Fruit fly (Drosophila melanogaster) whole organism, pupa: Measurements from ENCODE around the gene Cyp28c1.

Source experiments
- CG14655 ChIP-seq: fragments of 200-800 bp; sonication (Bioruptor generic); optimal IDR thresholded peaks from 3 replicates; lab custom pipeline; 2017; ENCODE audit warnings: mild to moderate bottlenecking, missing biosample characterization, missing genetic modification reagents, missing genetic modification characterization
- CG15710 ChIP-seq: fragments of 200-800 bp; sonication (Bioruptor generic); optimal IDR thresholded peaks from 2 replicates; lab custom pipeline; 2018; ENCODE audit warnings: missing biosample characterization, mild to moderate bottlenecking, missing genetic modification characterization, moderate library complexity
- CG32121 ChIP-seq: fragments of 200-800 bp; sonication (Bioruptor generic); IDR thresholded peaks from 2 replicates; pipeline ENCODE4 v1.3.6; 2022; ENCODE audit warnings: missing biosample characterization, missing genetic modification characterization
- CG4496 ChIP-seq: fragments of 200-800 bp; sonication (Bioruptor generic); IDR thresholded peaks from 3 replicates; pipeline ENCODE4 v1.3.6; 2022; ENCODE audit warnings: missing biosample characterization, missing genetic modification characterization
- Ets98B ChIP-seq: fragments of 200-800 bp; sonication (Bioruptor generic); IDR thresholded peaks from 2 replicates; pipeline ENCODE4 v1.3.6; 2022; ENCODE audit warnings: missing biosample characterization, missing genetic modification characterization
- Pif1A ChIP-seq: fragments of 200-800 bp; sonication (Bioruptor generic); optimal IDR thresholded peaks from 3 replicates; lab custom pipeline; 2016; ENCODE audit warnings: missing biosample characterization, missing genetic modification characterization
- fd96Ca ChIP-seq: fragments of 200-800 bp; sonication (Bioruptor generic); IDR thresholded peaks from 3 replicates; pipeline ENCODE4 v1.3.6; 2022; ENCODE audit warnings: missing biosample characterization, missing genetic modification characterization

- TF ChIP-seq CG32121 (GFP tag; lab: Robert Waterston, UW) (no peak), Ets98B (no peak; the same call in 1 of the 2 replicates), fd96Ca (GFP tag; lab: Robert Waterston, UW) (no peak), CG4496 (GFP tag; lab: Robert Waterston, UW) (peak; percentile 33; the same call in 1 of the 3 replicates), Pif1A (no peak), CG15710 (no peak), CG14655 (GFP tag; lab: Kevin White, UChicago) (peak; percentile 1)
Measured at dm6 chrX:11815356-11816270, 23.8 kb upstream of the Cyp28c1 start.
